Worm (Caenorhabditis elegans) whole organism, late embryonic: ENCODE results near the gene fbxa-199.
"Not testable (repeated sequence)": the region's sequence is repeated elsewhere in the genome, so short reads cannot be mapped to it uniquely, and the experiment has no call there.

ENCODE experiments used
- C38D4.7 ChIP-seq: fragments of 200-800 bp; sonication (Bioruptor generic); optimal IDR thresholded peaks from 2 replicates; lab custom pipeline; 2018; ENCODE audit warnings: mild to moderate bottlenecking, missing genetic modification characterization, moderate library complexity, missing compliant biosample characterization
- F13H6.1 ChIP-seq: sonication (generic microtip); optimal IDR thresholded peaks from 2 replicates; lab custom pipeline; 2016; ENCODE audit warnings: missing genetic modification characterization, missing compliant biosample characterization
- K02D7.2 ChIP-seq: sonication (generic microtip); optimal IDR thresholded peaks from 2 replicates; lab custom pipeline; 2017; ENCODE audit warnings: mild to moderate bottlenecking, missing genetic modification characterization, missing compliant biosample characterization
- K09A11.1 ChIP-seq: sonication (generic microtip); optimal IDR thresholded peaks from 2 replicates; lab custom pipeline; 2017; ENCODE audit warnings: antibody characterized with exemption, mild to moderate bottlenecking, missing genetic modification characterization, missing compliant biosample characterization; ENCODE audit not compliant: insufficient read depth
- T23F11.4 ChIP-seq: fragments of 200-800 bp; sonication (Bioruptor generic); optimal IDR thresholded peaks from 2 replicates; lab custom pipeline; 2018; ENCODE audit warnings: mild to moderate bottlenecking, missing genetic modification characterization, missing compliant biosample characterization
- Y22D7AL.16 ChIP-seq: sonication (generic microtip); optimal IDR thresholded peaks from 2 replicates; lab custom pipeline; 2016; ENCODE audit warnings: missing genetic modification characterization, missing compliant biosample characterization
- ahr-1 ChIP-seq: sonication (generic microtip); optimal IDR thresholded peaks from 2 replicates; lab custom pipeline; 2016; ENCODE audit warnings: missing genetic modification characterization, missing compliant biosample characterization
- ceh-14 ChIP-seq: sonication (generic microtip); optimal IDR thresholded peaks from 2 replicates; lab custom pipeline; 2016; ENCODE audit warnings: missing genotype, missing genetic modification characterization, missing compliant biosample characterization
- ceh-18 ChIP-seq: sonication (generic microtip); optimal IDR thresholded peaks from 2 replicates; lab custom pipeline; 2016; ENCODE audit warnings: missing genetic modification characterization, missing compliant biosample characterization
- ceh-2 ChIP-seq: sonication (generic microtip); optimal IDR thresholded peaks from 2 replicates; lab custom pipeline; 2016; ENCODE audit warnings: missing genotype, missing genetic modification characterization, missing compliant biosample characterization
- ceh-24 ChIP-seq: sonication (generic microtip); optimal IDR thresholded peaks from 2 replicates; lab custom pipeline; 2016; ENCODE audit warnings: mild to moderate bottlenecking, missing genetic modification characterization, missing compliant biosample characterization
- ceh-30 ChIP-seq: fragments of 150-350 bp; optimal IDR thresholded peaks from 2 replicates; lab custom pipeline; 2014; ENCODE audit warnings: missing biosample characterization, missing genetic modification characterization
- ceh-31 ChIP-seq: sonication (generic microtip); optimal IDR thresholded peaks from 2 replicates; lab custom pipeline; 2016; ENCODE audit warnings: missing genetic modification characterization, missing compliant biosample characterization
- ceh-34 ChIP-seq: sonication (generic microtip); optimal IDR thresholded peaks from 2 replicates; lab custom pipeline; 2016; ENCODE audit warnings: mild to moderate bottlenecking, missing genetic modification characterization, missing compliant biosample characterization
- ceh-45 ChIP-seq: fragments of 200-800 bp; sonication (Bioruptor generic); IDR thresholded peaks from 2 replicates; pipeline ENCODE4 v1.3.6; 2022; ENCODE audit warnings: missing genetic modification reagents, missing genetic modification characterization, missing compliant biosample characterization
- ceh-48 ChIP-seq: sonication (generic microtip); optimal IDR thresholded peaks from 2 replicates; lab custom pipeline; 2016; ENCODE audit warnings: missing genetic modification characterization, inconsistent platforms, missing compliant biosample characterization
- ceh-6 ChIP-seq: fragments of 200-800 bp; sonication (Bioruptor generic); optimal IDR thresholded peaks from 2 replicates; lab custom pipeline; 2018; ENCODE audit warnings: mild to moderate bottlenecking, missing genetic modification characterization, missing compliant biosample characterization
- ceh-9 ChIP-seq: sonication (generic microtip); optimal IDR thresholded peaks from 2 replicates; lab custom pipeline; 2016; ENCODE audit warnings: mild to moderate bottlenecking, missing genetic modification characterization, inconsistent platforms, missing compliant biosample characterization
- elt-2 ChIP-seq: sonication (generic microtip); optimal IDR thresholded peaks from 2 replicates; lab custom pipeline; 2016; ENCODE audit warnings: missing genetic modification reagents, missing genetic modification characterization, missing compliant biosample characterization
- elt-4 ChIP-seq: sonication (generic microtip); optimal IDR thresholded peaks from 2 replicates; lab custom pipeline; 2016; ENCODE audit warnings: missing genetic modification characterization, missing compliant biosample characterization
- ets-4 ChIP-seq: sonication (generic microtip); optimal IDR thresholded peaks from 2 replicates; lab custom pipeline; 2016; ENCODE audit warnings: missing genetic modification characterization, missing compliant biosample characterization
- fax-1 ChIP-seq: sonication (generic microtip); optimal IDR thresholded peaks from 2 replicates; lab custom pipeline; 2016; ENCODE audit warnings: missing genotype, missing genetic modification characterization, missing compliant biosample characterization
- fkh-6 ChIP-seq: sonication (generic microtip); optimal IDR thresholded peaks from 2 replicates; lab custom pipeline; 2016; ENCODE audit warnings: missing genetic modification characterization, missing compliant biosample characterization
- hlh-13 ChIP-seq: fragments of 200-800 bp; sonication (Bioruptor generic); optimal IDR thresholded peaks from 2 replicates; lab custom pipeline; 2018; ENCODE audit warnings: mild to moderate bottlenecking, missing genetic modification characterization, missing compliant biosample characterization
- hlh-15 ChIP-seq: sonication (generic microtip); optimal IDR thresholded peaks from 2 replicates; lab custom pipeline; 2016; ENCODE audit warnings: missing genetic modification characterization, missing compliant biosample characterization
- hlh-30 ChIP-seq: sonication (generic microtip); optimal IDR thresholded peaks from 2 replicates; lab custom pipeline; 2017; ENCODE audit warnings: antibody characterized with exemption, missing genetic modification characterization, missing compliant biosample characterization; ENCODE audit not compliant: insufficient read depth
- hlh-8 ChIP-seq: sonication (generic microtip); optimal IDR thresholded peaks from 2 replicates; lab custom pipeline; 2016; ENCODE audit warnings: missing genotype, missing genetic modification characterization, missing compliant biosample characterization
- lim-6 ChIP-seq: sonication (generic microtip); optimal IDR thresholded peaks from 2 replicates; lab custom pipeline; 2016; ENCODE audit warnings: missing genetic modification characterization, missing compliant biosample characterization
- nhr-11 ChIP-seq: fragments of 150-350 bp; optimal IDR thresholded peaks from 2 replicates; lab custom pipeline; 2014; ENCODE audit warnings: missing biosample characterization, missing genetic modification characterization
- pag-3 ChIP-seq: sonication (generic microtip); optimal IDR thresholded peaks from 2 replicates; lab custom pipeline; 2016; ENCODE audit warnings: missing compliant biosample characterization, missing genetic modification characterization, borderline replicate concordance
- pha-4 ChIP-seq: fragments of 150-350 bp; optimal IDR thresholded peaks from 2 replicates; lab custom pipeline; 2018; ENCODE audit warnings: missing biosample characterization, missing genetic modification reagents, missing genetic modification characterization
- pros-1 ChIP-seq: fragments of 150-350 bp; optimal IDR thresholded peaks from 2 replicates; lab custom pipeline; 2014; ENCODE audit warnings: missing biosample characterization, missing genetic modification reagents, missing genetic modification characterization
- sox-2 ChIP-seq: fragments of 200-800 bp; sonication (Bioruptor generic); IDR thresholded peaks from 2 replicates; pipeline ENCODE4 v1.3.6; 2022; ENCODE audit warnings: missing genetic modification reagents, missing genetic modification characterization, missing compliant biosample characterization
- ttx-3 ChIP-seq: sonication (generic microtip); optimal IDR thresholded peaks from 2 replicates; lab custom pipeline; 2016; ENCODE audit warnings: missing genetic modification reagents, missing genetic modification characterization, missing compliant biosample characterization
- unc-42 ChIP-seq: sonication (generic microtip); optimal IDR thresholded peaks from 2 replicates; lab custom pipeline; 2016; ENCODE audit warnings: missing genotype, missing genetic modification characterization, missing compliant biosample characterization
- unc-86 ChIP-seq: sonication (generic microtip); optimal IDR thresholded peaks from 2 replicates; lab custom pipeline; 2016; ENCODE audit warnings: missing genetic modification characterization, missing compliant biosample characterization
- zip-5 ChIP-seq: sonication (generic microtip); optimal IDR thresholded peaks from 2 replicates; lab custom pipeline; 2016; ENCODE audit warnings: missing genetic modification characterization, missing compliant biosample characterization
- ztf-16 ChIP-seq: sonication (generic microtip); optimal IDR thresholded peaks from 2 replicates; lab custom pipeline; 2017; ENCODE audit warnings: missing genetic modification characterization, missing compliant biosample characterization

Gene fbxa-199

ce11 chrV:15369707-15370106 is 28.9 kb downstream of the fbxa-199 start, which contains the start of gene nhr-269:
nhr-269 (minus strand) TSS chrV:15369807.
- TF ChIP-seq pha-4: no peak
- no peak for TF ChIP-seq elt-2 (tag; lab: Kevin White, UChicago)
- no peak for TF ChIP-seq ceh-2 (tag; lab: Kevin White, UChicago)
- no peak for TF ChIP-seq hlh-15 (tag; lab: Kevin White, UChicago)
- TF ChIP-seq ets-4: no peak
- no peak for TF ChIP-seq hlh-8 (tag; lab: Kevin White, UChicago)

DNA sequence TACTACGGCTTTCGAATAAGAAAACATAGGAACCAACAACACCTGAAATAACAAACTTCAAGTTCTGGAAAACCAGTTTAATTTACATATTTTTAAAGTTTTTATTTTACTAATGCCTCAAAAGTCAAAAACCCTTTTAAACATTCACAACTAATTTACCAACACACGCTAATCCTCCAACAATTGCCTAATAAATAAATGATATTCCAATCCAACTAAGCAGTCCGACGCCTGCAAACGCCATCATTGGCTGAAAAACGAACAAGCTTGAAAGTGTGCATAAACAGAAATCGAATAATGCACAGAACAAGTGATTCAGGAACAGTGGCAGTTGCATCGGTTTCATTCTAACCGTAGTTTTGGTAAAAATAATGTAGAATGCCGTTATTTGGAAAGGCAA is 30.9 kb downstream of the fbxa-199 start:
- TF ChIP-seq unc-86 (tag; lab: Kevin White, UChicago): no peak
- TF ChIP-seq nhr-11 (tag; lab: Kevin White, UChicago): no peak
- no peak for TF ChIP-seq K09A11.1 (tag; lab: Kevin White, UChicago)
- no peak for TF ChIP-seq ets-4
- TF ChIP-seq ceh-14: no peak

DNA sequence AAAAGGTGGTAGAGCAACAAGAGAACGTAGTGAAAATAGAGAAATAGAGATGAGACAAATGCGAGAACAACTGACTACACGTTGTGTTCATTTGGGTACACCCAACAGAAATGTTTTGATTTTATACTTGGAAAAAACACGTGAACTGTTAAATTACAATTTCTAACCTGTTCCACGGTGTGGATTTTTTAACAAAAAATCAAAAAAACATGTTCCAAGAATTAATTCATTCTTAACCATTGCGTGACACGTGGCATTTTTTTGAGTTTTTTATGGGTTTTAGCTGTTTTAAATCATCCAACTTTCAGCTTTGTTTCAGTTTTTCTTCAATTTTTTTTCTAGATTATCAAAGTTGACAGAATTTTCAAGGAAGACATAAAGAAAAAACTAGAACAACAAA is 37.2 kb downstream of the fbxa-199 start, which contains the start of gene ech-1.1:
ech-1.1 (minus strand) TSS at position 101 of the 400 bp plus-strand sequence.
- TF ChIP-seq C38D4.7 (GFP tag; lab: Kevin White, UChicago); ahr-1 (tag; lab: Kevin White, UChicago); hlh-30: not testable (repeated sequence)

- peak; percentile 62 for TF ChIP-seq elt-2 (tag; lab: Kevin White, UChicago)
- no peak for TF ChIP-seq ztf-16 (tag; lab: Kevin White, UChicago)
These were observed 44.0 kb downstream of the fbxa-199 start, which contains the start of gene C29F3.7 for ce11 chrV:15354648-15355047. C29F3.7 (plus strand) TSS chrV:15354901.

ce11 chrV:15352376-15352775 is 46.3 kb downstream of the fbxa-199 start, which contains the start of gene srx-58:
srx-58 (plus strand) TSS chrV:15352676.
- TF ChIP-seq ceh-31 (tag; lab: Kevin White, UChicago): no peak
- no peak for TF ChIP-seq hlh-15 (tag; lab: Kevin White, UChicago)
- TF ChIP-seq K02D7.2 (tag; lab: Kevin White, UChicago): no peak
- no peak for TF ChIP-seq hlh-13 (GFP tag; lab: Kevin White, UChicago)
- TF ChIP-seq fax-1 (tag; lab: Kevin White, UChicago): no peak
- TF ChIP-seq ahr-1 (tag; lab: Kevin White, UChicago): no peak
- no peak for TF ChIP-seq lim-6 (tag; lab: Kevin White, UChicago)
- TF ChIP-seq ceh-30 (tag; lab: Kevin White, UChicago): no peak
- TF ChIP-seq pag-3 (tag; lab: Kevin White, UChicago): no peak
- TF ChIP-seq ceh-6 (GFP tag; lab: Kevin White, UChicago): no peak
- TF ChIP-seq, all 69 proteins: peak for 0

- TF ChIP-seq zip-5 (tag; lab: Kevin White, UChicago) (no peak), ceh-18 (tag; lab: Kevin White, UChicago) (no peak), lim-6 (tag; lab: Kevin White, UChicago) (no peak), ceh-48 (tag; lab: Kevin White, UChicago) (no peak), sox-2 (no peak), T23F11.4 (no peak), elt-4 (no peak), fax-1 (tag; lab: Kevin White, UChicago) (no peak), hlh-30 (no peak), ttx-3 (no peak), pros-1 (tag; lab: Kevin White, UChicago) (no peak)
These were observed 48.0 kb downstream of the fbxa-199 start, which contains the start of gene clec-231 for ce11 chrV:15350615-15351014. clec-231 (minus strand) TSS chrV:15350715.

- no peak for TF ChIP-seq ceh-18 (tag; lab: Kevin White, UChicago)
- no peak for TF ChIP-seq unc-42 (tag; lab: Kevin White, UChicago)
- TF ChIP-seq ceh-48 (tag; lab: Kevin White, UChicago): no peak
- no peak for TF ChIP-seq ceh-34 (tag; lab: Kevin White, UChicago)
- no peak for TF ChIP-seq Y22D7AL.16 (tag; lab: Kevin White, UChicago)
- no peak for TF ChIP-seq pros-1 (tag; lab: Kevin White, UChicago)
- no peak for TF ChIP-seq elt-4
- no peak for TF ChIP-seq fkh-6 (tag; lab: Kevin White, UChicago)
- TF ChIP-seq K09A11.1 (tag; lab: Kevin White, UChicago): no peak
- TF ChIP-seq nhr-11 (tag; lab: Kevin White, UChicago): no peak
- TF ChIP-seq ceh-14: no peak
- no peak for TF ChIP-seq ceh-6 (GFP tag; lab: Kevin White, UChicago)
- TF ChIP-seq F13H6.1: no peak
- no peak for TF ChIP-seq ceh-9 (tag; lab: Kevin White, UChicago)
- TF ChIP-seq ceh-24 (tag; lab: Kevin White, UChicago): no peak
- no peak for TF ChIP-seq ceh-45 (GFP tag; lab: Robert Waterston, UW)
These were observed 49.6 kb downstream of the fbxa-199 start, which contains the start of gene clec-230 for ce11 chrV:15349044-15349443. clec-230 (minus strand) TSS chrV:15349144.
